Worm (Caenorhabditis elegans) whole organism, late embryonic: ENCODE measurements around the gene Y82E9BR.22.
A peak's percentile ranks its signal among the peaks of the same experiment; 100 is the strongest.

Experiments used
- C08G9.2 ChIP-seq: sonication (generic microtip); optimal IDR thresholded peaks from 2 replicates; lab custom pipeline; 2016; ENCODE audit warnings: mild to moderate bottlenecking, missing genetic modification characterization, moderate library complexity, missing compliant biosample characterization
- C38D4.7 ChIP-seq: fragments of 200-800 bp; sonication (Bioruptor generic); optimal IDR thresholded peaks from 2 replicates; lab custom pipeline; 2018; ENCODE audit warnings: mild to moderate bottlenecking, missing genetic modification characterization, moderate library complexity, missing compliant biosample characterization
- F13H6.1 ChIP-seq: sonication (generic microtip); optimal IDR thresholded peaks from 2 replicates; lab custom pipeline; 2016; ENCODE audit warnings: missing genetic modification characterization, missing compliant biosample characterization
- K02D7.2 ChIP-seq: sonication (generic microtip); optimal IDR thresholded peaks from 2 replicates; lab custom pipeline; 2017; ENCODE audit warnings: mild to moderate bottlenecking, missing genetic modification characterization, missing compliant biosample characterization
- T23F11.4 ChIP-seq: fragments of 200-800 bp; sonication (Bioruptor generic); optimal IDR thresholded peaks from 2 replicates; lab custom pipeline; 2018; ENCODE audit warnings: mild to moderate bottlenecking, missing genetic modification characterization, missing compliant biosample characterization
- Y22D7AL.16 ChIP-seq: sonication (generic microtip); optimal IDR thresholded peaks from 2 replicates; lab custom pipeline; 2016; ENCODE audit warnings: missing genetic modification characterization, missing compliant biosample characterization
- ahr-1 ChIP-seq: sonication (generic microtip); optimal IDR thresholded peaks from 2 replicates; lab custom pipeline; 2016; ENCODE audit warnings: missing genetic modification characterization, missing compliant biosample characterization
- ama-1 ChIP-seq: fragments of 150-350 bp; optimal IDR thresholded peaks from 2 replicates; lab custom pipeline; 2014
- ceh-19 ChIP-seq: fragments of 200-800 bp; sonication (Bioruptor generic); optimal IDR thresholded peaks from 2 replicates; lab custom pipeline; 2018; ENCODE audit warnings: mild to moderate bottlenecking, missing genetic modification characterization, missing compliant biosample characterization
- ceh-24 ChIP-seq: sonication (generic microtip); optimal IDR thresholded peaks from 2 replicates; lab custom pipeline; 2016; ENCODE audit warnings: mild to moderate bottlenecking, missing genetic modification characterization, missing compliant biosample characterization
- ceh-30 ChIP-seq: fragments of 150-350 bp; optimal IDR thresholded peaks from 2 replicates; lab custom pipeline; 2014; ENCODE audit warnings: missing biosample characterization, missing genetic modification characterization
- ceh-31 ChIP-seq: sonication (generic microtip); optimal IDR thresholded peaks from 2 replicates; lab custom pipeline; 2016; ENCODE audit warnings: missing genetic modification characterization, missing compliant biosample characterization
- ceh-45 ChIP-seq: fragments of 200-800 bp; sonication (Bioruptor generic); IDR thresholded peaks from 2 replicates; pipeline ENCODE4 v1.3.6; 2022; ENCODE audit warnings: missing genetic modification reagents, missing genetic modification characterization, missing compliant biosample characterization
- ceh-48 ChIP-seq: sonication (generic microtip); optimal IDR thresholded peaks from 2 replicates; lab custom pipeline; 2016; ENCODE audit warnings: missing genetic modification characterization, inconsistent platforms, missing compliant biosample characterization
- ceh-9 ChIP-seq: sonication (generic microtip); optimal IDR thresholded peaks from 2 replicates; lab custom pipeline; 2016; ENCODE audit warnings: mild to moderate bottlenecking, missing genetic modification characterization, inconsistent platforms, missing compliant biosample characterization
- che-1 ChIP-seq: sonication (generic microtip); optimal IDR thresholded peaks from 2 replicates; lab custom pipeline; 2016; ENCODE audit warnings: mild to moderate bottlenecking, missing genetic modification characterization, missing compliant biosample characterization
- dmd-4 ChIP-seq: sonication (generic microtip); optimal IDR thresholded peaks from 2 replicates; lab custom pipeline; 2016; ENCODE audit warnings: borderline replicate concordance, missing genetic modification characterization, missing compliant biosample characterization
- dve-1 ChIP-seq: sonication (generic microtip); optimal IDR thresholded peaks from 2 replicates; lab custom pipeline; 2017; ENCODE audit warnings: antibody characterized with exemption, mild to moderate bottlenecking, missing genetic modification characterization, missing compliant biosample characterization
- elt-2 ChIP-seq: sonication (generic microtip); optimal IDR thresholded peaks from 2 replicates; lab custom pipeline; 2016; ENCODE audit warnings: missing genetic modification reagents, missing genetic modification characterization, missing compliant biosample characterization
- elt-4 ChIP-seq: sonication (generic microtip); optimal IDR thresholded peaks from 2 replicates; lab custom pipeline; 2016; ENCODE audit warnings: missing genetic modification characterization, missing compliant biosample characterization
- eyg-1 ChIP-seq: sonication (generic microtip); optimal IDR thresholded peaks from 2 replicates; lab custom pipeline; 2016; ENCODE audit warnings: missing genotype, missing genetic modification characterization, missing compliant biosample characterization
- fax-1 ChIP-seq: sonication (generic microtip); optimal IDR thresholded peaks from 2 replicates; lab custom pipeline; 2016; ENCODE audit warnings: missing genotype, missing genetic modification characterization, missing compliant biosample characterization
- fkh-10 ChIP-seq: fragments of 150-350 bp; optimal IDR thresholded peaks from 2 replicates; lab custom pipeline; 2014; ENCODE audit warnings: missing biosample characterization, missing genetic modification reagents, missing genetic modification characterization
- fkh-6 ChIP-seq: sonication (generic microtip); optimal IDR thresholded peaks from 2 replicates; lab custom pipeline; 2016; ENCODE audit warnings: missing genetic modification characterization, missing compliant biosample characterization
- gmeb-2 ChIP-seq: sonication (generic microtip); optimal IDR thresholded peaks from 2 replicates; lab custom pipeline; 2016; ENCODE audit warnings: missing genetic modification characterization, inconsistent platforms, missing compliant biosample characterization
- hlh-30 ChIP-seq: sonication (generic microtip); optimal IDR thresholded peaks from 2 replicates; lab custom pipeline; 2017; ENCODE audit warnings: antibody characterized with exemption, missing genetic modification characterization, missing compliant biosample characterization; ENCODE audit not compliant: insufficient read depth
- hlh-6 ChIP-seq: sonication (generic microtip); optimal IDR thresholded peaks from 2 replicates; lab custom pipeline; 2016; ENCODE audit warnings: missing genotype, missing genetic modification characterization, missing compliant biosample characterization
- hlh-8 ChIP-seq: sonication (generic microtip); optimal IDR thresholded peaks from 2 replicates; lab custom pipeline; 2016; ENCODE audit warnings: missing genotype, missing genetic modification characterization, missing compliant biosample characterization
- lim-6 ChIP-seq: sonication (generic microtip); optimal IDR thresholded peaks from 2 replicates; lab custom pipeline; 2016; ENCODE audit warnings: missing genetic modification characterization, missing compliant biosample characterization
- lin-11 ChIP-seq: fragments of 200-800 bp; sonication (Bioruptor generic); optimal IDR thresholded peaks from 2 replicates; lab custom pipeline; 2018; ENCODE audit warnings: mild to moderate bottlenecking, missing genetic modification characterization, missing compliant biosample characterization
- madf-2 ChIP-seq: sonication (generic microtip); optimal IDR thresholded peaks from 2 replicates; lab custom pipeline; 2017; ENCODE audit warnings: missing genetic modification characterization, missing compliant biosample characterization
- mec-3 ChIP-seq: sonication (generic microtip); optimal IDR thresholded peaks from 2 replicates; lab custom pipeline; 2016; ENCODE audit warnings: borderline replicate concordance, missing genetic modification characterization, missing compliant biosample characterization
- nfya-1 ChIP-seq: sonication (generic microtip); optimal IDR thresholded peaks from 2 replicates; lab custom pipeline; 2017; ENCODE audit warnings: missing genetic modification characterization, mild to moderate bottlenecking, missing compliant biosample characterization, antibody characterized with exemption, moderate library complexity
- nhr-11 ChIP-seq: fragments of 150-350 bp; optimal IDR thresholded peaks from 2 replicates; lab custom pipeline; 2014; ENCODE audit warnings: missing biosample characterization, missing genetic modification characterization
- odd-2 ChIP-seq: sonication (generic microtip); optimal IDR thresholded peaks from 2 replicates; lab custom pipeline; 2017; ENCODE audit warnings: antibody characterized with exemption, mild to moderate bottlenecking, missing genetic modification characterization, missing compliant biosample characterization
- pag-3 ChIP-seq: sonication (generic microtip); optimal IDR thresholded peaks from 2 replicates; lab custom pipeline; 2016; ENCODE audit warnings: missing compliant biosample characterization, missing genetic modification characterization, borderline replicate concordance
- pat-9 ChIP-seq: fragments of 200-800 bp; sonication (Bioruptor generic); optimal IDR thresholded peaks from 2 replicates; lab custom pipeline; 2018; ENCODE audit warnings: mild to moderate bottlenecking, missing genetic modification characterization, moderate library complexity, missing compliant biosample characterization
- pax-1 ChIP-seq: fragments of 150-350 bp; optimal IDR thresholded peaks from 2 replicates; lab custom pipeline; 2014; ENCODE audit warnings: missing biosample characterization, missing genetic modification characterization
- pha-2 ChIP-seq: sonication (generic microtip); optimal IDR thresholded peaks from 2 replicates; lab custom pipeline; 2017; ENCODE audit warnings: mild to moderate bottlenecking, missing genetic modification characterization, missing compliant biosample characterization
- pha-4 ChIP-seq: fragments of 150-350 bp; optimal IDR thresholded peaks from 2 replicates; lab custom pipeline; 2018; ENCODE audit warnings: missing biosample characterization, missing genetic modification reagents, missing genetic modification characterization
- pros-1 ChIP-seq: fragments of 150-350 bp; optimal IDR thresholded peaks from 2 replicates; lab custom pipeline; 2014; ENCODE audit warnings: missing biosample characterization, missing genetic modification reagents, missing genetic modification characterization
- ref-2 ChIP-seq: sonication (generic microtip); optimal IDR thresholded peaks from 2 replicates; lab custom pipeline; 2016; ENCODE audit warnings: missing genetic modification characterization, missing compliant biosample characterization
- rnt-1 ChIP-seq: sonication (generic microtip); optimal IDR thresholded peaks from 2 replicates; lab custom pipeline; 2016; ENCODE audit warnings: missing genetic modification characterization, missing compliant biosample characterization
- sdc-2 ChIP-seq: sonication (generic microtip); optimal IDR thresholded peaks from 2 replicates; lab custom pipeline; 2016; ENCODE audit warnings: missing genotype, missing genetic modification characterization, missing compliant biosample characterization
- sox-2 ChIP-seq: fragments of 200-800 bp; sonication (Bioruptor generic); IDR thresholded peaks from 2 replicates; pipeline ENCODE4 v1.3.6; 2022; ENCODE audit warnings: missing genetic modification reagents, missing genetic modification characterization, missing compliant biosample characterization
- sox-4 ChIP-seq: sonication (generic microtip); optimal IDR thresholded peaks from 2 replicates; lab custom pipeline; 2017; ENCODE audit warnings: mild to moderate bottlenecking, missing genetic modification characterization, inconsistent platforms, missing compliant biosample characterization
- syd-9 ChIP-seq: sonication (generic microtip); optimal IDR thresholded peaks from 2 replicates; lab custom pipeline; 2016; ENCODE audit warnings: mild to moderate bottlenecking, missing genetic modification characterization, moderate library complexity, missing compliant biosample characterization
- tbx-2 ChIP-seq: sonication (generic microtip); optimal IDR thresholded peaks from 2 replicates; lab custom pipeline; 2016; ENCODE audit warnings: missing genetic modification characterization, missing compliant biosample characterization
- ttx-3 ChIP-seq: sonication (generic microtip); optimal IDR thresholded peaks from 2 replicates; lab custom pipeline; 2016; ENCODE audit warnings: missing genetic modification reagents, missing genetic modification characterization, missing compliant biosample characterization
- unc-3 ChIP-seq, 2 experiments: fragments of 200-800 bp in 1 of 2; sonication (Bioruptor generic) in 1 of 2; sonication (generic microtip) in 1 of 2; conservative IDR thresholded peaks in 1 of 2; optimal IDR thresholded peaks in 1 of 2; 2 replicates each; pipeline versions ENCODE4 v1.3.6 to Lab custom; 2016 to 2022; ENCODE audit warnings: missing compliant biosample characterization in 2 of 2, missing genetic modification characterization in 2 of 2, missing genetic modification reagents in 1 of 2
- unc-42 ChIP-seq: sonication (generic microtip); optimal IDR thresholded peaks from 2 replicates; lab custom pipeline; 2016; ENCODE audit warnings: missing genotype, missing genetic modification characterization, missing compliant biosample characterization
- unc-86 ChIP-seq: sonication (generic microtip); optimal IDR thresholded peaks from 2 replicates; lab custom pipeline; 2016; ENCODE audit warnings: missing genetic modification characterization, missing compliant biosample characterization

Gene Y82E9BR.22

ce11 chrIII:1424305-1424704 is 15.3 kb upstream of the Y82E9BR.22 start:
- TF ChIP-seq pag-3 (tag; lab: Kevin White, UChicago) (peak; percentile 34), fax-1 (tag; lab: Kevin White, UChicago) (peak; percentile 17), pros-1 (tag; lab: Kevin White, UChicago) (no peak), syd-9 (tag; lab: Kevin White, UChicago) (no peak), nfya-1 (tag; lab: Kevin White, UChicago) (peak; percentile 60), ceh-30 (tag; lab: Kevin White, UChicago) (no peak), tbx-2 (peak; percentile 70), gmeb-2 (tag; lab: Kevin White, UChicago) (peak; percentile 64), unc-42 (peak; percentile 37), ceh-19 (peak; percentile 54), ceh-45 (GFP tag; lab: Robert Waterston, UW) (peak; percentile 72; the same call in 1 of the 2 replicates), pha-2 (tag; lab: Kevin White, UChicago) (peak; percentile 41), che-1 (tag; lab: Kevin White, UChicago) (peak; percentile 76), rnt-1 (tag; lab: Kevin White, UChicago) (peak; percentile 47), sox-2 (GFP tag; lab: Robert Waterston, UW) (peak; percentile 36; the same call in 1 of the 2 replicates), ceh-48 (tag; lab: Kevin White, UChicago) (peak; percentile 42), lin-11 (tag; lab: Kevin White, UChicago) (peak; percentile 41), odd-2 (tag; lab: Kevin White, UChicago) (no peak), ahr-1 (tag; lab: Kevin White, UChicago) (peak; percentile 45), C38D4.7 (GFP tag; lab: Kevin White, UChicago) (peak; percentile 65), sdc-2 (tag; lab: Kevin White, UChicago) (peak; percentile 55), nhr-11 (tag; lab: Kevin White, UChicago) (no peak), fkh-10 (GFP tag; lab: Kevin White, UChicago) (no peak), ceh-24 (peak; percentile 66), hlh-6 (tag; lab: Kevin White, UChicago) (peak; percentile 69), eyg-1 (tag; lab: Kevin White, UChicago) (no peak), ref-2 (tag; lab: Kevin White, UChicago) (peak; percentile 50), C08G9.2 (tag; lab: Kevin White, UChicago) (peak; percentile 65), unc-86 (tag; lab: Kevin White, UChicago) (peak; percentile 38), T23F11.4 (GFP tag; lab: Kevin White, UChicago) (peak; percentile 9), pat-9 (tag; lab: Kevin White, UChicago) (peak; percentile 40), elt-2 (tag; lab: Kevin White, UChicago) (peak; percentile 63), mec-3 (tag; lab: Kevin White, UChicago) (no peak), ama-1 (lab: Kevin White, UChicago) (no peak), madf-2 (tag; lab: Kevin White, UChicago) (peak; percentile 76), ceh-9 (tag; lab: Kevin White, UChicago) (peak; percentile 38), ttx-3 (tag; lab: Kevin White, UChicago) (peak; percentile 55), sox-4 (tag; lab: Kevin White, UChicago) (peak; percentile 81), pha-4 (tag; lab: Kevin White, UChicago) (no peak), dve-1 (tag; lab: Kevin White, UChicago) (peak; percentile 40), hlh-8 (tag; lab: Kevin White, UChicago) (no peak), hlh-30 (tag; lab: Kevin White, UChicago) (no peak), lim-6 (tag; lab: Kevin White, UChicago) (peak; percentile 20), ceh-31 (tag; lab: Kevin White, UChicago) (peak; percentile 57), Y22D7AL.16 (tag; lab: Kevin White, UChicago) (peak; percentile 71), pax-1 (no peak), fkh-6 (tag; lab: Kevin White, UChicago) (peak; percentile 73), dmd-4 (tag; lab: Kevin White, UChicago) (peak; percentile 45), K02D7.2 (tag; lab: Kevin White, UChicago) (peak; percentile 57), unc-3 (GFP tag; conservative IDR thresholded peaks at IDR 0.05; lab: Robert Waterston, UW) (peak; percentile 75), unc-3 (tag; optimal IDR thresholded peaks at IDR 0.05; lab: Kevin White, UChicago) (peak; percentile 48), elt-4 (tag; lab: Kevin White, UChicago) (no peak), F13H6.1 (tag; lab: Kevin White, UChicago) (peak; percentile 29)
